Worm (Caenorhabditis elegans): ENCODE data around the gene T25F10.3.

The T25F10.3 gene

ce11 chrV:6769440-6769839 is 24.6 kb downstream of the T25F10.3 start:
- no peak for TF ChIP-seq sdc-2 (tag; optimal IDR thresholded peaks at IDR 0.05)
- no peak for TF ChIP-seq gmeb-2 (tag; optimal IDR thresholded peaks at IDR 0.05)
- no peak for TF ChIP-seq unc-86 (tag; optimal IDR thresholded peaks at IDR 0.05)
- no peak for TF ChIP-seq ama-1 (optimal IDR thresholded peaks at IDR 0.05)
- TF ChIP-seq pax-1 (tag; optimal IDR thresholded peaks at IDR 0.05): no peak
- TF ChIP-seq ahr-1 (tag; optimal IDR thresholded peaks at IDR 0.05): no peak
- no peak for TF ChIP-seq ceh-2 (tag; optimal IDR thresholded peaks at IDR 0.05)
- TF ChIP-seq fkh-6 (tag; optimal IDR thresholded peaks at IDR 0.05): no peak
- no peak for TF ChIP-seq unc-55 (GFP tag; optimal IDR thresholded peaks at IDR 0.05)
- TF ChIP-seq K02D7.2 (tag; optimal IDR thresholded peaks at IDR 0.05): no peak
- no peak for TF ChIP-seq pag-3 (tag; optimal IDR thresholded peaks at IDR 0.05; ENCODE audit: borderline replicate concordance)
- no peak for TF ChIP-seq ttx-3 (tag; optimal IDR thresholded peaks at IDR 0.05)
- no peak for TF ChIP-seq tbx-7 (tag; optimal IDR thresholded peaks at IDR 0.05)

- TF ChIP-seq ahr-1 (tag; optimal IDR thresholded peaks at IDR 0.05): no peak
- no peak for TF ChIP-seq ceh-48 (tag; optimal IDR thresholded peaks at IDR 0.05)
- no peak for TF ChIP-seq ref-2 (tag; optimal IDR thresholded peaks at IDR 0.05)
- no peak for TF ChIP-seq hlh-30 (tag; optimal IDR thresholded peaks at IDR 0.05; ENCODE audit: insufficient read depth)
- no peak for TF ChIP-seq pqm-1 (tag; optimal IDR thresholded peaks at IDR 0.05)
- TF ChIP-seq gmeb-2 (tag; optimal IDR thresholded peaks at IDR 0.05): no peak
- TF ChIP-seq nhr-11 (tag; optimal IDR thresholded peaks at IDR 0.05): no peak
- no peak for TF ChIP-seq nfya-1 (tag; optimal IDR thresholded peaks at IDR 0.05)
- no peak for TF ChIP-seq ceh-45 (GFP tag; IDR thresholded peaks at IDR 0.05)
- TF ChIP-seq ztf-16 (tag; optimal IDR thresholded peaks at IDR 0.05): no peak
- no peak for TF ChIP-seq ceh-31 (tag; optimal IDR thresholded peaks at IDR 0.05)
- TF ChIP-seq pros-1 (tag; optimal IDR thresholded peaks at IDR 0.05): no peak
Measured at ce11 chrV:6771645-6772044, 26.8 kb downstream of the T25F10.3 start, which contains the start of gene srh-30. Gene srh-30 (minus strand): TSS chrV:6771745.

ce11 chrV:6773735-6774134 is 28.9 kb downstream of the T25F10.3 start, which contains the start of gene ZC404.16:
Gene ZC404.16 (minus strand): TSS chrV:6773835.
- no peak for TF ChIP-seq nfya-1 (tag; optimal IDR thresholded peaks at IDR 0.05)
- TF ChIP-seq madf-2 (tag; optimal IDR thresholded peaks at IDR 0.05): no peak

- TF ChIP-seq elt-4 (tag; optimal IDR thresholded peaks at IDR 0.05) (no peak), rnt-1 (tag; optimal IDR thresholded peaks at IDR 0.05) (no peak), ahr-1 (tag; optimal IDR thresholded peaks at IDR 0.05) (no peak), zip-5 (tag; optimal IDR thresholded peaks at IDR 0.05) (no peak), nfya-1 (tag; optimal IDR thresholded peaks at IDR 0.05) (no peak), fkh-10 (GFP tag; optimal IDR thresholded peaks at IDR 0.05) (no peak), ceh-31 (tag; optimal IDR thresholded peaks at IDR 0.05) (no peak), ceh-48 (tag; optimal IDR thresholded peaks at IDR 0.05) (no peak), pag-3 (tag; optimal IDR thresholded peaks at IDR 0.05; ENCODE audit: borderline replicate concordance) (no peak), hlh-15 (tag; optimal IDR thresholded peaks at IDR 0.05) (no peak), che-1 (tag; optimal IDR thresholded peaks at IDR 0.05) (no peak), ceh-14 (tag; optimal IDR thresholded peaks at IDR 0.05) (no peak)
Measured at ce11 chrV:6775708-6776107, 30.8 kb downstream of the T25F10.3 start, which contains the start of gene srh-28. Gene srh-28 (minus strand): TSS chrV:6775808.

- TF ChIP-seq unc-86 (tag; optimal IDR thresholded peaks at IDR 0.05) (no peak), hlh-8 (tag; optimal IDR thresholded peaks at IDR 0.05) (no peak), pat-9 (tag; optimal IDR thresholded peaks at IDR 0.05) (no peak), K02D7.2 (tag; optimal IDR thresholded peaks at IDR 0.05) (no peak), ceh-30 (tag; optimal IDR thresholded peaks at IDR 0.05) (no peak), ceh-9 (tag; optimal IDR thresholded peaks at IDR 0.05) (no peak), unc-55 (GFP tag; optimal IDR thresholded peaks at IDR 0.05) (no peak), dmd-4 (tag; optimal IDR thresholded peaks at IDR 0.05; ENCODE audit: borderline replicate concordance) (no peak), hlh-30 (tag; optimal IDR thresholded peaks at IDR 0.05; ENCODE audit: insufficient read depth) (no peak), Y22D7AL.16 (tag; optimal IDR thresholded peaks at IDR 0.05) (no peak), gmeb-2 (tag; optimal IDR thresholded peaks at IDR 0.05) (no peak), C38D4.7 (GFP tag; optimal IDR thresholded peaks at IDR 0.05) (no peak), pha-4 (tag; optimal IDR thresholded peaks at IDR 0.05) (no peak), syd-9 (tag; optimal IDR thresholded peaks at IDR 0.05) (no peak)
Measured at ce11 chrV:6778457-6778856, 33.6 kb downstream of the T25F10.3 start.
